Fruit fly (Drosophila melanogaster) whole organism, embryonic: ENCODE measurements around the gene Polr1D.

ENCODE experiments used
- Atf-2 ChIP-seq: fragments of 200-800 bp; sonication (Bioruptor generic); optimal IDR thresholded peaks from 2 replicates; lab custom pipeline; 2016; ENCODE audit warnings: missing biosample characterization, missing genetic modification characterization
- CG10267 ChIP-seq: fragments of 200-800 bp; sonication (Bioruptor generic); optimal IDR thresholded peaks from 2 replicates; lab custom pipeline; 2018; ENCODE audit warnings: missing biosample characterization, mild to moderate bottlenecking, missing genetic modification characterization, moderate library complexity
- CG11085 ChIP-seq: fragments of 200-800 bp; sonication (Bioruptor generic); IDR thresholded peaks from 2 replicates; pipeline ENCODE4 v1.3.6; 2022; ENCODE audit warnings: missing biosample characterization, missing genetic modification characterization
- CG11695 ChIP-seq: fragments of 200-800 bp; sonication (Bioruptor generic); IDR thresholded peaks from 3 replicates; pipeline ENCODE4 v1.3.6; 2022; ENCODE audit warnings: missing biosample characterization, missing genetic modification characterization
- CG12071 ChIP-seq: fragments of 200-800 bp; sonication (Bioruptor generic); optimal IDR thresholded peaks from 3 replicates; lab custom pipeline; 2018; ENCODE audit warnings: missing biosample characterization, mild to moderate bottlenecking, missing genetic modification characterization
- CG12104 ChIP-seq: fragments of 200-800 bp; sonication (Bioruptor generic); optimal IDR thresholded peaks from 3 replicates; lab custom pipeline; 2016; ENCODE audit warnings: missing biosample characterization, missing genetic modification characterization
- CG14050 ChIP-seq: fragments of 200-800 bp; sonication (Bioruptor generic); IDR thresholded peaks from 3 replicates; pipeline ENCODE4 v1.3.6; 2022; ENCODE audit warnings: missing biosample characterization, missing genetic modification characterization
- CG17361 ChIP-seq: fragments of 200-800 bp; sonication (Bioruptor generic); IDR thresholded peaks from 3 replicates; pipeline ENCODE4 v1.3.6; 2022; ENCODE audit warnings: missing biosample characterization, missing genetic modification characterization
- CG17568 ChIP-seq: fragments of 200-800 bp; sonication (Bioruptor generic); optimal IDR thresholded peaks from 2 replicates; lab custom pipeline; 2018; ENCODE audit warnings: missing biosample characterization, mild to moderate bottlenecking, missing genetic modification characterization, moderate library complexity
- CG2199 ChIP-seq: fragments of 200-800 bp; sonication (Bioruptor generic); IDR thresholded peaks from 3 replicates; pipeline ENCODE4 v1.3.6; 2022; ENCODE audit warnings: missing biosample characterization, missing genetic modification characterization
- CG3847 ChIP-seq: fragments of 200-800 bp; sonication (Bioruptor generic); IDR thresholded peaks from 2 replicates; pipeline ENCODE4 v1.3.6; 2022; ENCODE audit warnings: missing biosample characterization, missing genetic modification characterization
- CG3995 ChIP-seq: fragments of 200-800 bp; sonication (Bioruptor generic); optimal IDR thresholded peaks from 3 replicates; lab custom pipeline; 2016; ENCODE audit warnings: missing biosample characterization, missing genetic modification characterization
- CG6254 ChIP-seq: fragments of 200-800 bp; sonication (Bioruptor generic); optimal IDR thresholded peaks from 3 replicates; lab custom pipeline; 2017; ENCODE audit warnings: mild to moderate bottlenecking, missing biosample characterization, missing genetic modification reagents, missing genetic modification characterization
- CG7839 ChIP-seq: fragments of 200-800 bp; sonication (Bioruptor generic); optimal IDR thresholded peaks from 3 replicates; lab custom pipeline; 2018; ENCODE audit warnings: missing biosample characterization, mild to moderate bottlenecking, missing genetic modification characterization, moderate library complexity
- CG7928 ChIP-seq: fragments of 200-800 bp; sonication (Bioruptor generic); optimal IDR thresholded peaks from 2 replicates; lab custom pipeline; 2017; ENCODE audit warnings: missing biosample characterization, mild to moderate bottlenecking, missing genetic modification characterization
- CG8478 ChIP-seq: fragments of >200 bp; optimal IDR thresholded peaks from 2 replicates; lab custom pipeline; 2018
- CG8924 ChIP-seq: fragments of 200-800 bp; optimal IDR thresholded peaks from 3 replicates; lab custom pipeline; 2019; ENCODE audit warnings: missing biosample characterization, mild to moderate bottlenecking, missing genetic modification characterization, moderate library complexity
- CG8944 ChIP-seq: fragments of 200-800 bp; sonication (Bioruptor generic); optimal IDR thresholded peaks from 3 replicates; lab custom pipeline; 2016; ENCODE audit warnings: missing biosample characterization, missing genetic modification characterization
- CG9727 ChIP-seq: fragments of 200-800 bp; sonication (Bioruptor generic); optimal IDR thresholded peaks from 3 replicates; lab custom pipeline; 2017; ENCODE audit warnings: missing biosample characterization, mild to moderate bottlenecking, missing genetic modification characterization
- CHES-1-like ChIP-seq: fragments of 200-800 bp; sonication (Bioruptor generic); optimal IDR thresholded peaks from 2 replicates; lab custom pipeline; 2016; ENCODE audit warnings: missing biosample characterization, missing genetic modification characterization
- Hand ChIP-seq: fragments of 200-800 bp; sonication (Bioruptor generic); optimal IDR thresholded peaks from 2 replicates; lab custom pipeline; 2017; ENCODE audit warnings: mild to moderate bottlenecking, missing biosample characterization, missing genetic modification reagents, missing genetic modification characterization
- Hr51 ChIP-seq, 2 experiments: fragments of 200-800 bp; sonication (Bioruptor generic); optimal IDR thresholded peaks; 2 replicates in 1 of 2; 3 replicates in 1 of 2; lab custom pipeline; 2016 to 2018; ENCODE audit warnings: missing biosample characterization in 2 of 2, missing genetic modification characterization in 2 of 2, mild to moderate bottlenecking in 1 of 2, moderate library complexity in 1 of 2
- Kr ChIP-seq: fragments of 200-800 bp; sonication (Bioruptor generic); optimal IDR thresholded peaks from 2 replicates; lab custom pipeline; 2017; ENCODE audit warnings: missing biosample characterization, mild to moderate bottlenecking, missing genetic modification characterization
- Lpt ChIP-seq: fragments of >200 bp; optimal IDR thresholded peaks from 2 replicates; lab custom pipeline; 2018; ENCODE audit warnings: missing biosample characterization, missing genetic modification characterization
- Mes4 ChIP-seq: fragments of 200-800 bp; sonication (Bioruptor generic); optimal IDR thresholded peaks from 2 replicates; lab custom pipeline; 2016; ENCODE audit warnings: missing biosample characterization, missing genetic modification characterization
- Pdp1 ChIP-seq, 2 experiments: fragments of 200-800 bp; sonication (Bioruptor generic); optimal IDR thresholded peaks; 3 replicates each; lab custom pipeline; 2016; ENCODE audit warnings: missing biosample characterization in 2 of 2, missing genetic modification characterization in 2 of 2, mild to moderate bottlenecking in 1 of 2, moderate library complexity in 1 of 2
- Spps ChIP-seq: fragments of 200-800 bp; sonication (Bioruptor generic); optimal IDR thresholded peaks from 2 replicates; lab custom pipeline; 2018; ENCODE audit warnings: missing biosample characterization, mild to moderate bottlenecking, missing genetic modification characterization
- Taf1 ChIP-seq: fragments of 200-800 bp; sonication (Bioruptor generic); IDR thresholded peaks from 2 replicates; pipeline ENCODE4 v1.3.6; 2022; ENCODE audit warnings: missing biosample characterization, missing genetic modification characterization
- Tbp ChIP-seq: fragments of >200 bp; optimal IDR thresholded peaks from 2 replicates; lab custom pipeline; 2018; ENCODE audit warnings: missing biosample characterization, missing genetic modification characterization
- Xbp1 ChIP-seq: fragments of 200-800 bp; sonication (Bioruptor generic); optimal IDR thresholded peaks from 3 replicates; lab custom pipeline; 2016; ENCODE audit warnings: missing biosample characterization, mild to moderate bottlenecking, missing genetic modification characterization
- ab ChIP-seq: fragments of 200-800 bp; sonication (Bioruptor generic); optimal IDR thresholded peaks from 2 replicates; lab custom pipeline; 2016; ENCODE audit warnings: missing biosample characterization, missing genetic modification characterization
- aop ChIP-seq: fragments of 200-800 bp; sonication (Bioruptor generic); IDR thresholded peaks from 2 replicates; pipeline ENCODE4 v1.3.6; 2022; ENCODE audit warnings: missing biosample characterization, missing genetic modification characterization
- ase ChIP-seq: fragments of 200-800 bp; sonication (Bioruptor generic); IDR thresholded peaks from 3 replicates; pipeline ENCODE4 v1.3.6; 2022; ENCODE audit warnings: missing biosample characterization, missing genetic modification characterization
- chn ChIP-seq: fragments of 200-800 bp; sonication (Bioruptor generic); optimal IDR thresholded peaks from 2 replicates; lab custom pipeline; 2016; ENCODE audit warnings: missing biosample characterization, missing genetic modification characterization
- eyg ChIP-seq: fragments of 200-800 bp; sonication (Bioruptor generic); optimal IDR thresholded peaks from 3 replicates; lab custom pipeline; 2016; ENCODE audit warnings: missing biosample characterization, missing genetic modification characterization
- fd3F ChIP-seq: fragments of 200-800 bp; sonication (Bioruptor generic); optimal IDR thresholded peaks from 2 replicates; lab custom pipeline; 2018; ENCODE audit warnings: missing biosample characterization, mild to moderate bottlenecking, missing genetic modification characterization, moderate library complexity
- fd64A ChIP-seq: fragments of 200-800 bp; sonication (Bioruptor generic); optimal IDR thresholded peaks from 3 replicates; lab custom pipeline; 2018; ENCODE audit warnings: missing biosample characterization, mild to moderate bottlenecking, missing genetic modification characterization
- lmd ChIP-seq: fragments of 200-800 bp; sonication (Bioruptor generic); IDR thresholded peaks from 2 replicates; pipeline ENCODE4 v1.3.6; 2022; ENCODE audit warnings: missing biosample characterization, missing genetic modification characterization
- nmo ChIP-seq: fragments of 200-800 bp; sonication (Bioruptor generic); optimal IDR thresholded peaks from 2 replicates; lab custom pipeline; 2018; ENCODE audit warnings: missing biosample characterization, mild to moderate bottlenecking, missing genetic modification characterization, moderate library complexity
- pan ChIP-seq, 4 experiments: fragments of >200 bp in 3 of 4; fragments of 200-800 bp in 1 of 4; sonication (Bioruptor generic) in 1 of 4; optimal IDR thresholded peaks in 3 of 4; IDR thresholded peaks in 1 of 4; 2 replicates each; pipeline versions ENCODE4 v1.3.6 to Lab custom; 2017 to 2022; ENCODE audit warnings: missing biosample characterization in 2 of 4, missing genetic modification characterization in 2 of 4, mixed read lengths in 1 of 4
- sens ChIP-seq: fragments of 200-800 bp; sonication (Bioruptor generic); peaks from one replicate; lab custom pipeline; 2016; ENCODE audit warnings: missing biosample characterization, missing genetic modification characterization
- so ChIP-seq: fragments of 200-800 bp; sonication (Bioruptor generic); IDR thresholded peaks from 3 replicates; pipeline ENCODE4 v1.3.6; 2022; ENCODE audit warnings: missing biosample characterization, missing genetic modification characterization
- sqz ChIP-seq: fragments of 200-800 bp; sonication (Bioruptor generic); optimal IDR thresholded peaks from 3 replicates; lab custom pipeline; 2018; ENCODE audit warnings: missing biosample characterization, mild to moderate bottlenecking, missing genetic modification characterization
- tio ChIP-seq: fragments of 200-800 bp; sonication (Bioruptor generic); optimal IDR thresholded peaks from 2 replicates; lab custom pipeline; 2017; ENCODE audit warnings: missing biosample characterization, missing genetic modification characterization, inconsistent platforms
- tna ChIP-seq: fragments of 200-800 bp; sonication (Bioruptor generic); IDR thresholded peaks from 2 replicates; pipeline ENCODE4 v1.3.6; 2022; ENCODE audit warnings: missing biosample characterization, missing genetic modification characterization; ENCODE audit not compliant: partially characterized antibody
- trem ChIP-seq: fragments of 200-800 bp; optimal IDR thresholded peaks from 3 replicates; lab custom pipeline; 2019; ENCODE audit warnings: missing biosample characterization, mild to moderate bottlenecking, missing genetic modification characterization, moderate library complexity
- trh ChIP-seq: fragments of 200-800 bp; sonication (Bioruptor generic); optimal IDR thresholded peaks from 2 replicates; lab custom pipeline; 2016; ENCODE audit warnings: missing biosample characterization, missing genetic modification characterization
- ttk ChIP-seq: fragments of 200-800 bp; sonication (Bioruptor generic); IDR thresholded peaks from 2 replicates; pipeline ENCODE4 v2.1.2; 2022; ENCODE audit warnings: missing biosample characterization, missing genetic modification characterization
- z ChIP-seq: fragments of 200-800 bp; sonication (Bioruptor generic); IDR thresholded peaks from 3 replicates; pipeline ENCODE4 v1.3.6; 2022; ENCODE audit warnings: missing biosample characterization, missing genetic modification characterization
- zfh2 ChIP-seq: fragments of 200-800 bp; sonication (Bioruptor generic); optimal IDR thresholded peaks from 2 replicates; lab custom pipeline; 2016; ENCODE audit warnings: missing biosample characterization, missing genetic modification characterization

Gene Polr1D

DNA sequence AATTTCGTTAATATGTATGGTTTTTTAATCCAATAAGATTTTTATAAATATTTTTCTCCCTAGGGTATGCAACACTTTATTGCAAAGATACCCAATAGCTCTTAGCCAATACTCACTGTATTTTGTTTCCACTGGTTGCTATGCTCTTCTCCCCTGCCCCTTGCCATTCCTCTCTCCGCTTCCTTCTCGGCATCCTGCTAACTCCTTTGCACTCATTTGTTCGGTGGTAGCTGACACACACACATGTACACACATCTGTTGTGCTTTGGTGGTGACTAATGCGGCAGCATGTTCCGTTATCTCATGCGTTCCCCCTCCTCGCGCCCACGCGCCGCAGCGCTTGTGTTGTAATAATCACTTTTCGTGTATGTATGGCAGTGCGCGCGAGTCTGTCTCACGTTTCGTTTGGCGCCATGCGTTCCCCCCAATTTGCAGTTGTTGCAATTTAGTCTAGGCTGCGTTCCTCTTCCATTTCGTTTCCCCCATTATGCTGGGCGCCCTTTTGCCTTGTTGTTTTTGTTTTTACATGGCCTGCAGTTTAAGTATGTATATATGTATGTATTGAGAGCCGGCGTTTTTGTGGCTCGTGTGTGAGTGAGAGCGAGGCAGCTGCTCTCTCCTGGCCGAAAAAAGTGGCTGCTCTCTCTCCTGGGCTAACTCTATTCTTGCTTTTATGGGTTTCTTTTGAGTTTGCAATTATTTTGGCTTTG lies at the start of gene Polr1D (continued):
- TF ChIP-seq so (GFP tag; lab: Robert Waterston, UW) (peak; percentile 60; the same call in 1 of the 3 replicates), tio (GFP tag; lab: Kevin White, UChicago) (no peak), Hr51 (GFP tag; optimal IDR thresholded peaks at IDR 0.05; lab: Kevin White, UChicago) (no peak), CG12104 (GFP tag; lab: Kevin White, UChicago) (no peak), CG17568 (GFP tag; lab: Kevin White, UChicago) (no peak), CG10267 (tag; lab: Kevin White, UChicago) (no peak), sens (peak; percentile 84), CG3847 (GFP tag; lab: Robert Waterston, UW) (peak; percentile 15; the same call in 1 of the 2 replicates), eyg (no peak), CG7928 (GFP tag; lab: Kevin White, UChicago) (no peak), Mes4 (GFP tag; lab: Kevin White, UChicago) (no peak), CG11085 (GFP tag; lab: Robert Waterston, UW) (no peak), sqz (GFP tag; lab: Kevin White, UChicago) (peak; percentile 40), lmd (GFP tag; lab: Robert Waterston, UW) (no peak), zfh2 (GFP tag; lab: Kevin White, UChicago) (no peak), fd64A (GFP tag; lab: Kevin White, UChicago) (no peak), z (GFP tag; lab: Robert Waterston, UW) (peak; percentile 79), CG7839 (tag; lab: Kevin White, UChicago) (peak; percentile 43), CG17361 (GFP tag; lab: Robert Waterston, UW) (peak; percentile 44; the same call in 1 of the 3 replicates), ase (GFP tag; lab: Robert Waterston, UW) (no peak), Tbp (GFP tag; lab: Kevin White, UChicago) (no peak), trem (tag; lab: Kevin White, UChicago) (peak; percentile 6), fd3F (GFP tag; lab: Kevin White, UChicago) (no peak), Atf-2 (GFP tag; lab: Kevin White, UChicago) (no peak), Xbp1 (peak; percentile 1), Taf1 (no peak), CG8924 (tag; lab: Kevin White, UChicago) (peak; percentile 59), CHES-1-like (GFP tag; lab: Kevin White, UChicago) (no peak), trh (GFP tag; lab: Kevin White, UChicago) (no peak), chn (GFP tag; lab: Kevin White, UChicago) (peak; percentile 19), pan (optimal IDR thresholded peaks at IDR 0.05; lab: Kevin White, UChicago) (no peak), pan (GFP tag; optimal IDR thresholded peaks at IDR 0.05 in 1 of 2, IDR thresholded peaks at IDR 0.05 in 1 of 2) (no peak), ttk (GFP tag; lab: Robert Waterston, UW) (no peak), CG9727 (GFP tag; lab: Kevin White, UChicago) (peak; percentile 38), tna (GFP tag; lab: Robert Waterston, UW) (0 out of 2 replicates have a peak, but pooled peaks have one; percentile 16), CG6254 (GFP tag; lab: Kevin White, UChicago) (no peak), CG3995 (no peak), ab (GFP tag; lab: Kevin White, UChicago) (no peak), CG8944 (no peak), CG14050 (GFP tag; lab: Robert Waterston, UW) (0 out of 3 replicates have a peak, but pooled peaks have one; percentile 12), Lpt (GFP tag; lab: Kevin White, UChicago) (peak; percentile 71), nmo (GFP tag; lab: Kevin White, UChicago) (peak; percentile 24), Hand (GFP tag; lab: Kevin White, UChicago) (no peak), CG2199 (GFP tag; lab: Robert Waterston, UW) (peak; percentile 79; the same call in 1 of the 3 replicates), Pdp1 (GFP tag; optimal IDR thresholded peaks at IDR 0.05; lab: Kevin White, UChicago) (peak in 1 of 2 experiments; percentile 83), CG12071 (GFP tag; lab: Kevin White, UChicago) (no peak), Kr (GFP tag; lab: Kevin White, UChicago) (peak; percentile 69), CG8478 (peak; percentile 82), CG11695 (GFP tag; lab: Robert Waterston, UW) (no peak), Spps (no peak), aop (GFP tag; lab: Robert Waterston, UW) (0 out of 2 replicates have a peak, but pooled peaks have one; percentile 6)
